Fruit fly (Drosophila melanogaster) whole organism, embryonic: ENCODE data around the gene T48.

Experiments
- Aef1 ChIP-seq: fragments of 200-800 bp; sonication (Bioruptor generic); IDR thresholded peaks from 3 replicates; pipeline ENCODE4 v1.3.6; 2022; ENCODE audit warnings: missing biosample characterization, missing genetic modification characterization
- Awh ChIP-seq: fragments of 200-800 bp; sonication (Bioruptor generic); IDR thresholded peaks from 2 replicates; pipeline ENCODE4, ENCODE4 v1.3.6; 2022; ENCODE audit warnings: missing biosample characterization, missing genetic modification characterization
- CG11504 ChIP-seq: fragments of 200-800 bp; sonication (Bioruptor generic); optimal IDR thresholded peaks from 3 replicates; lab custom pipeline; 2019; ENCODE audit warnings: missing biosample characterization, mild to moderate bottlenecking, missing genetic modification characterization, moderate library complexity
- CG11695 ChIP-seq: fragments of 200-800 bp; sonication (Bioruptor generic); IDR thresholded peaks from 3 replicates; pipeline ENCODE4 v1.3.6; 2022; ENCODE audit warnings: missing biosample characterization, missing genetic modification characterization
- CG12236 ChIP-seq: fragments of 200-800 bp; sonication (Bioruptor generic); optimal IDR thresholded peaks from 2 replicates; lab custom pipeline; 2016; ENCODE audit warnings: missing biosample characterization, missing genetic modification characterization
- CG12744 ChIP-seq: fragments of 200-800 bp; sonication (Bioruptor generic); optimal IDR thresholded peaks from 2 replicates; lab custom pipeline; 2016; ENCODE audit warnings: missing biosample characterization, missing genetic modification characterization
- CG13775 ChIP-seq: fragments of 200-800 bp; sonication (Bioruptor generic); optimal IDR thresholded peaks from 3 replicates; lab custom pipeline; 2017; ENCODE audit warnings: missing biosample characterization, mild to moderate bottlenecking, missing genetic modification characterization
- CG13894 ChIP-seq: fragments of 200-800 bp; sonication (Bioruptor generic); optimal IDR thresholded peaks from 3 replicates; lab custom pipeline; 2018; ENCODE audit warnings: missing biosample characterization, mild to moderate bottlenecking, missing genetic modification characterization, moderate library complexity
- CG15696 ChIP-seq: fragments of 200-800 bp; sonication (Bioruptor generic); optimal IDR thresholded peaks from 2 replicates; lab custom pipeline; 2019; ENCODE audit warnings: missing biosample characterization, mild to moderate bottlenecking, missing genetic modification characterization, moderate library complexity
- CG1647 ChIP-seq: fragments of 200-800 bp; sonication (Bioruptor generic); optimal IDR thresholded peaks from 3 replicates; lab custom pipeline; 2016; ENCODE audit warnings: missing biosample characterization, missing genetic modification characterization
- CG16863 ChIP-seq: fragments of 200-800 bp; sonication (Bioruptor generic); optimal IDR thresholded peaks from 3 replicates; lab custom pipeline; 2016; ENCODE audit warnings: missing biosample characterization, missing genetic modification characterization
- CG17612 ChIP-seq: fragments of 200-800 bp; sonication (Bioruptor generic); IDR thresholded peaks from 2 replicates; pipeline ENCODE4 v1.3.6; 2022; ENCODE audit warnings: missing biosample characterization, missing genetic modification characterization
- CG31388 ChIP-seq: fragments of 200-800 bp; sonication (Bioruptor generic); optimal IDR thresholded peaks from 2 replicates; lab custom pipeline; 2016; ENCODE audit warnings: missing biosample characterization, missing genetic modification characterization
- CG4328 ChIP-seq: fragments of 200-800 bp; sonication (Bioruptor generic); optimal IDR thresholded peaks from 3 replicates; lab custom pipeline; 2017; ENCODE audit warnings: missing biosample characterization, missing genetic modification reagents, missing genetic modification characterization
- CG4617 ChIP-seq: fragments of 200-800 bp; sonication (Bioruptor generic); optimal IDR thresholded peaks from 3 replicates; lab custom pipeline; 2016; ENCODE audit warnings: missing biosample characterization, missing genetic modification characterization, borderline replicate concordance
- CG7372 ChIP-seq: fragments of 200-800 bp; sonication (Bioruptor generic); IDR thresholded peaks from 2 replicates; pipeline ENCODE4 v1.3.6; 2022; ENCODE audit warnings: missing biosample characterization, missing genetic modification characterization
- CG9817 ChIP-seq: fragments of 200-800 bp; sonication (Bioruptor generic); optimal IDR thresholded peaks from 2 replicates; lab custom pipeline; 2018; ENCODE audit warnings: missing biosample characterization, mild to moderate bottlenecking, missing genetic modification characterization, moderate library complexity
- CoRest ChIP-seq: fragments of 200-800 bp; sonication (Bioruptor generic); optimal IDR thresholded peaks from 3 replicates; lab custom pipeline; 2018; ENCODE audit warnings: missing biosample characterization, mild to moderate bottlenecking, missing genetic modification characterization, moderate library complexity
- CrebB ChIP-seq: fragments of 200-800 bp; sonication (Bioruptor generic); optimal IDR thresholded peaks from 3 replicates; lab custom pipeline; 2018; ENCODE audit warnings: missing biosample characterization, mild to moderate bottlenecking, missing genetic modification characterization
- Dad ChIP-seq: fragments of 200-800 bp; sonication (Bioruptor generic); optimal IDR thresholded peaks from 3 replicates; lab custom pipeline; 2016; ENCODE audit warnings: missing biosample characterization, missing genetic modification characterization
- E2f1 ChIP-seq: fragments of 200-800 bp; sonication (Bioruptor generic); IDR thresholded peaks from 2 replicates; pipeline ENCODE4 v1.3.6; 2022; ENCODE audit warnings: missing biosample characterization, missing genetic modification characterization
- E2f2 ChIP-seq: fragments of 200-800 bp; sonication (Bioruptor generic); IDR thresholded peaks from 2 replicates; pipeline ENCODE4 v1.3.6; 2022; ENCODE audit warnings: missing biosample characterization, missing genetic modification characterization
- Jarid2 ChIP-seq: fragments of 200-800 bp; sonication (Bioruptor generic); optimal IDR thresholded peaks from 3 replicates; lab custom pipeline; 2017; ENCODE audit warnings: mild to moderate bottlenecking, missing biosample characterization, missing genetic modification reagents, missing genetic modification characterization
- Lpt ChIP-seq: fragments of >200 bp; optimal IDR thresholded peaks from 2 replicates; lab custom pipeline; 2018; ENCODE audit warnings: missing biosample characterization, missing genetic modification characterization
- Poxn ChIP-seq: fragments of 200-800 bp; sonication (Bioruptor generic); IDR thresholded peaks from 2 replicates; pipeline ENCODE4 v1.3.6; 2022; ENCODE audit warnings: missing biosample characterization, missing genetic modification characterization
- Side ChIP-seq: fragments of 200-800 bp; sonication (Bioruptor generic); optimal IDR thresholded peaks from 2 replicates; lab custom pipeline; 2016; ENCODE audit warnings: missing biosample characterization, missing genetic modification characterization
- Sin3A ChIP-seq: fragments of >200 bp; optimal IDR thresholded peaks from 2 replicates; lab custom pipeline; 2018
- Usf ChIP-seq: fragments of 200-800 bp; sonication (Bioruptor generic); optimal IDR thresholded peaks from 2 replicates; lab custom pipeline; 2017; ENCODE audit warnings: missing genotype, missing biosample characterization, missing genetic modification characterization
- cato ChIP-seq: fragments of 200-800 bp; sonication (Bioruptor generic); optimal IDR thresholded peaks from 2 replicates; lab custom pipeline; 2016; ENCODE audit warnings: missing biosample characterization, missing genetic modification characterization, borderline replicate concordance
- ci ChIP-seq: fragments of 200-800 bp; sonication (Bioruptor generic); IDR thresholded peaks from 3 replicates; pipeline ENCODE4 v1.3.6; 2022; ENCODE audit warnings: missing biosample characterization, missing genetic modification characterization
- croc ChIP-seq: fragments of 200-800 bp; sonication (Bioruptor generic); conservative IDR thresholded peaks from 3 replicates; pipeline ENCODE4 v1.3.6; 2022; ENCODE audit warnings: missing biosample characterization, missing genetic modification characterization
- crp ChIP-seq, 2 experiments: fragments of 200-800 bp; sonication (Bioruptor generic); optimal IDR thresholded peaks; 2 replicates in 1 of 2; 3 replicates in 1 of 2; lab custom pipeline; 2017; ENCODE audit warnings: missing biosample characterization in 2 of 2, missing genetic modification characterization in 2 of 2, mild to moderate bottlenecking in 1 of 2, moderate library complexity in 1 of 2
- dm ChIP-seq: fragments of 200-800 bp; sonication (Bioruptor generic); optimal IDR thresholded peaks from 3 replicates; lab custom pipeline; 2016; ENCODE audit warnings: missing biosample characterization, missing genetic modification characterization
- dmrt11E ChIP-seq: fragments of 200-800 bp; sonication (Bioruptor generic); optimal IDR thresholded peaks from 3 replicates; lab custom pipeline; 2018; ENCODE audit warnings: missing biosample characterization, mild to moderate bottlenecking, missing genetic modification characterization, moderate library complexity
- ems ChIP-seq: fragments of 200-800 bp; sonication (Bioruptor generic); optimal IDR thresholded peaks from 3 replicates; lab custom pipeline; 2016; ENCODE audit warnings: missing biosample characterization, missing genetic modification characterization
- fd102C ChIP-seq: fragments of 200-800 bp; sonication (Bioruptor generic); optimal IDR thresholded peaks from 2 replicates; lab custom pipeline; 2018; ENCODE audit warnings: missing biosample characterization, mild to moderate bottlenecking, missing genetic modification characterization, moderate library complexity
- fru ChIP-seq: fragments of >200 bp; optimal IDR thresholded peaks from 2 replicates; lab custom pipeline; 2017
- gt ChIP-seq: fragments of 200-800 bp; sonication (Bioruptor generic); IDR thresholded peaks from 2 replicates; pipeline ENCODE4 v1.3.6; 2022; ENCODE audit warnings: missing biosample characterization, missing genetic modification characterization
- nerfin-1 ChIP-seq: fragments of 200-800 bp; sonication (Bioruptor generic); optimal IDR thresholded peaks from 3 replicates; lab custom pipeline; 2019; ENCODE audit warnings: missing biosample characterization, mild to moderate bottlenecking, missing genetic modification characterization, moderate library complexity
- nmo ChIP-seq: fragments of 200-800 bp; sonication (Bioruptor generic); optimal IDR thresholded peaks from 2 replicates; lab custom pipeline; 2018; ENCODE audit warnings: missing biosample characterization, mild to moderate bottlenecking, missing genetic modification characterization, moderate library complexity
- nom ChIP-seq: fragments of 200-800 bp; sonication (Bioruptor generic); optimal IDR thresholded peaks from 2 replicates; lab custom pipeline; 2017; ENCODE audit warnings: missing biosample characterization, missing genetic modification characterization, mild to moderate bottlenecking, moderate library complexity, missing genetic modification reagents
- otp ChIP-seq: fragments of 200-800 bp; sonication (Bioruptor generic); IDR thresholded peaks from 3 replicates; pipeline ENCODE4, ENCODE4 v1.3.6; 2022; ENCODE audit warnings: missing biosample characterization, missing genetic modification characterization
- ro ChIP-seq: fragments of 200-800 bp; sonication (Bioruptor generic); IDR thresholded peaks from 2 replicates; pipeline ENCODE4 v1.3.6; 2022; ENCODE audit warnings: missing biosample characterization, missing genetic modification characterization
- sisA ChIP-seq: fragments of 200-800 bp; sonication (Bioruptor generic); IDR thresholded peaks from 2 replicates; pipeline ENCODE4 v1.3.6; 2022; ENCODE audit warnings: missing biosample characterization, missing genetic modification characterization
- sqz ChIP-seq: fragments of 200-800 bp; sonication (Bioruptor generic); optimal IDR thresholded peaks from 3 replicates; lab custom pipeline; 2018; ENCODE audit warnings: missing biosample characterization, mild to moderate bottlenecking, missing genetic modification characterization
- stc ChIP-seq: fragments of 200-800 bp; sonication (Bioruptor generic); IDR thresholded peaks from 2 replicates; pipeline ENCODE4 v1.3.6; 2022; ENCODE audit warnings: missing biosample characterization, missing genetic modification characterization
- tin ChIP-seq: fragments of 200-800 bp; sonication (Bioruptor generic); optimal IDR thresholded peaks from 3 replicates; lab custom pipeline; 2016; ENCODE audit warnings: missing biosample characterization, missing genetic modification characterization
- tll ChIP-seq, 2 experiments: fragments of 200-800 bp in 1 of 2; fragments of >200 bp in 1 of 2; sonication (Bioruptor generic) in 1 of 2; optimal IDR thresholded peaks; 2 replicates each; lab custom pipeline; 2017 to 2019; ENCODE audit warnings: missing biosample characterization in 2 of 2, missing genetic modification characterization in 2 of 2, mild to moderate bottlenecking in 1 of 2, moderate library complexity in 1 of 2
- tx ChIP-seq: fragments of 200-800 bp; sonication (Bioruptor generic); optimal IDR thresholded peaks from 2 replicates; lab custom pipeline; 2016; ENCODE audit warnings: missing biosample characterization, missing genetic modification characterization
- usp ChIP-seq: fragments of >200 bp; optimal IDR thresholded peaks from 2 replicates; lab custom pipeline; 2017; ENCODE audit warnings: missing biosample characterization, missing genetic modification characterization
- wdn ChIP-seq: fragments of 200-800 bp; sonication (Bioruptor generic); IDR thresholded peaks from 2 replicates; pipeline ENCODE4 v1.3.6; 2022; ENCODE audit warnings: missing biosample characterization, missing genetic modification characterization
- z ChIP-seq: fragments of 200-800 bp; sonication (Bioruptor generic); IDR thresholded peaks from 3 replicates; pipeline ENCODE4 v1.3.6; 2022; ENCODE audit warnings: missing biosample characterization, missing genetic modification characterization

The T48 gene

DNA sequence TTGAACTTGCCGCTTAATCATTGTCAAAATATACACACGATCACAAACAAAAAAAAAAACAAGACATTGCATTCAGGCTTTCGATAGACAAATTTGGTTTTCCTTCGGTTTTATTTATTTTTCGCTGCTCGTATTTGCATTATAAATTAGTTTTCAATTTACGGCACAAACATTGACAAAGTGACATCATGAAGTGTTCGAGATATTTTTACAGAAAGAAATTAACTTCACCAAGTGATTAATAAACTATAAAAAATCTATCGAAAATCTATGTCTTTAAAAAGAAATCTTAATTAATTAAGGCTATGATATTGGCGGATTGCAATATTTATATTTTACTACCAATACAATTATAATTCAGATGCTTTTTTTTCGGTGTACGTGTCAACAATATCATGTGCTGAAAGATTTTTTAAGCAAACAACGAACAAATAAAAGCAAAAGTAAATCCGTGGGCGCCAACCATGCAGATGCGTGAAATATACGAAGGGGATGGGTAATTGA lies 42.3 kb downstream of the T48 start (continued):
- no peak for TF ChIP-seq tll (GFP tag; optimal IDR thresholded peaks at IDR 0.05; lab: Kevin White, UChicago)
- TF ChIP-seq CG4328 (GFP tag; lab: Kevin White, UChicago), result peak; percentile 46
- no peak for TF ChIP-seq fru (lab: Kevin White, UChicago)
- TF ChIP-seq CG15696 (tag; lab: Kevin White, UChicago), result peak; percentile 33
- TF ChIP-seq CG13894 (tag; lab: Kevin White, UChicago), result no peak
- TF ChIP-seq ems, result no peak
- no peak for TF ChIP-seq CG16863 (GFP tag; lab: Kevin White, UChicago)
- no peak for TF ChIP-seq CG13775 (GFP tag; lab: Kevin White, UChicago)
- 0 out of 3 replicates have a peak, but pooled peaks have one; percentile 31 for TF ChIP-seq CG11695 (GFP tag; lab: Robert Waterston, UW)
- TF ChIP-seq otp (GFP tag; lab: Robert Waterston, UW), result no peak
- peak; percentile 75 for TF ChIP-seq CG11504 (tag; lab: Kevin White, UChicago)
- TF ChIP-seq stc (GFP tag; lab: Robert Waterston, UW), result 0 out of 2 replicates have a peak, but pooled peaks have one; percentile 5
- no peak for TF ChIP-seq usp (GFP tag; lab: Kevin White, UChicago)
- no peak for TF ChIP-seq z (GFP tag; lab: Robert Waterston, UW)
- TF ChIP-seq Aef1 (GFP tag; lab: Robert Waterston, UW), result no peak
- TF ChIP-seq cato, result no peak
- peak; percentile 29 for TF ChIP-seq dmrt11E (tag; lab: Kevin White, UChicago)
- TF ChIP-seq CG4617, result no peak
- peak; percentile 8; the same call in 1 of the 2 replicates for TF ChIP-seq E2f2 (GFP tag; lab: Robert Waterston, UW)
- 0 out of 3 replicates have a peak, but pooled peaks have one; percentile 15 for TF ChIP-seq croc
- TF ChIP-seq tin (GFP tag; lab: Kevin White, UChicago), result peak; percentile 14
- no peak for TF ChIP-seq crp (GFP tag; optimal IDR thresholded peaks at IDR 0.05; lab: Kevin White, UChicago)
- no peak for TF ChIP-seq Lpt
- TF ChIP-seq nerfin-1 (tag; lab: Kevin White, UChicago), result peak; percentile 45
- no peak for TF ChIP-seq nom
- TF ChIP-seq nmo (GFP tag; lab: Kevin White, UChicago), result peak; percentile 50
- no peak for TF ChIP-seq tx (GFP tag; lab: Kevin White, UChicago)
- TF ChIP-seq sisA (GFP tag; lab: Robert Waterston, UW), result no peak
- TF ChIP-seq CG31388 (GFP tag; lab: Kevin White, UChicago), result no peak
- peak; percentile 62 for TF ChIP-seq sqz (GFP tag; lab: Kevin White, UChicago)
- no peak for TF ChIP-seq E2f1 (GFP tag; lab: Robert Waterston, UW)
- no peak for TF ChIP-seq gt (GFP tag; lab: Robert Waterston, UW)
- no peak for TF ChIP-seq Dad (GFP tag; lab: Kevin White, UChicago)
- no peak for TF ChIP-seq Usf
- TF ChIP-seq Side (GFP tag; lab: Kevin White, UChicago), result no peak
- 0 out of 3 replicates have a peak, but pooled peaks have one; percentile 36 for TF ChIP-seq ci (GFP tag; lab: Robert Waterston, UW)
- TF ChIP-seq Sin3A (lab: Kevin White, UChicago), result no peak
- no peak for TF ChIP-seq wdn (GFP tag; lab: Robert Waterston, UW)
- TF ChIP-seq CG7372 (GFP tag; lab: Robert Waterston, UW), result no peak; the same call in 1 of the 2 replicates
- TF ChIP-seq dm (GFP tag; lab: Kevin White, UChicago), result no peak
- peak; percentile 27 for TF ChIP-seq CG9817 (tag; lab: Kevin White, UChicago)
- TF ChIP-seq fd102C, result no peak
- peak; percentile 23 for TF ChIP-seq CG1647 (GFP tag; lab: Kevin White, UChicago)
- TF ChIP-seq CG12744 (GFP tag; lab: Kevin White, UChicago), result no peak
- TF ChIP-seq Jarid2, result peak; percentile 55
- no peak for TF ChIP-seq CrebB
- peak; percentile 40 for TF ChIP-seq CoRest (tag; lab: Kevin White, UChicago)
- 0 out of 2 replicates have a peak, but pooled peaks have one; percentile 13 for TF ChIP-seq Awh (GFP tag; lab: Robert Waterston, UW)
- no peak; the same call in 1 of the 2 replicates for TF ChIP-seq ro (GFP tag; lab: Robert Waterston, UW)
- no peak for TF ChIP-seq CG17612 (GFP tag; lab: Robert Waterston, UW)
- no peak for TF ChIP-seq CG12236 (GFP tag; lab: Kevin White, UChicago)
- TF ChIP-seq Poxn, result no peak
